Worm (Caenorhabditis elegans) whole organism, L3 larva: ENCODE data around the gene rmd-2.
A peak's percentile ranks its signal among the peaks of the same experiment; 100 is the strongest.

Experiments used
- R02D3.7 ChIP-seq: fragments of 150-350 bp; optimal IDR thresholded peaks from 2 replicates; lab custom pipeline; 2014; ENCODE audit warnings: missing biosample characterization, missing genetic modification characterization
- ZK546.5 ChIP-seq: sonication (generic microtip); optimal IDR thresholded peaks from 2 replicates; lab custom pipeline; 2017; ENCODE audit warnings: missing biosample characterization, missing genetic modification characterization
- aly-2 ChIP-seq: fragments of 150-350 bp; optimal IDR thresholded peaks from 2 replicates; lab custom pipeline; 2014; ENCODE audit warnings: missing biosample characterization, missing genetic modification characterization
- ceh-16 ChIP-seq: sonication (generic microtip); optimal IDR thresholded peaks from 2 replicates; lab custom pipeline; 2017; ENCODE audit warnings: missing biosample characterization, missing genetic modification characterization
- ceh-28 ChIP-seq: fragments of 150-350 bp; optimal IDR thresholded peaks from 2 replicates; lab custom pipeline; 2014; ENCODE audit warnings: missing biosample characterization, missing genetic modification reagents, missing genetic modification characterization
- ceh-82 ChIP-seq: fragments of 150-350 bp; optimal IDR thresholded peaks from 2 replicates; lab custom pipeline; 2014; ENCODE audit warnings: missing biosample characterization, missing genetic modification characterization
- ceh-9 ChIP-seq: sonication (generic microtip); optimal IDR thresholded peaks from 2 replicates; lab custom pipeline; 2018; ENCODE audit warnings: missing biosample characterization, missing genetic modification characterization
- egl-27 ChIP-seq: sonication (generic microtip); optimal IDR thresholded peaks from 4 replicates; lab custom pipeline; 2017; ENCODE audit warnings: missing biosample characterization, missing genetic modification reagents, missing genetic modification characterization
- egl-5 ChIP-seq: fragments of 150-350 bp; optimal IDR thresholded peaks from 2 replicates; lab custom pipeline; 2017; ENCODE audit warnings: missing biosample characterization, missing genetic modification reagents, missing genetic modification characterization, inconsistent platforms
- elt-1 ChIP-seq: fragments of 150-350 bp; optimal IDR thresholded peaks from 2 replicates; lab custom pipeline; 2014; ENCODE audit warnings: missing biosample characterization, missing genetic modification characterization
- elt-3 ChIP-seq, 3 experiments: fragments of 150-350 bp in 1 of 3; sonication (generic microtip) in 2 of 3; optimal IDR thresholded peaks; 2 replicates in 2 of 3; 4 replicates in 1 of 3; lab custom pipeline; 2014 to 2017; ENCODE audit warnings: missing biosample characterization in 3 of 3, missing genetic modification characterization in 3 of 3
- fkh-10 ChIP-seq: sonication (generic microtip); optimal IDR thresholded peaks from 2 replicates; lab custom pipeline; 2017; ENCODE audit warnings: missing biosample characterization, missing genetic modification reagents, missing genetic modification characterization
- fkh-2 ChIP-seq: fragments of 150-350 bp; optimal IDR thresholded peaks from 2 replicates; lab custom pipeline; 2014; ENCODE audit warnings: missing biosample characterization, missing genetic modification reagents, missing genetic modification characterization
- fos-1 ChIP-seq: fragments of 150-350 bp; optimal IDR thresholded peaks from 2 replicates; lab custom pipeline; 2014; ENCODE audit warnings: missing biosample characterization, missing genetic modification characterization
- hmg-11 ChIP-seq: sonication (generic microtip); optimal IDR thresholded peaks from 2 replicates; lab custom pipeline; 2016; ENCODE audit warnings: missing genetic modification characterization, missing compliant biosample characterization
- jun-1 ChIP-seq: fragments of 150-350 bp; optimal IDR thresholded peaks from 2 replicates; lab custom pipeline; 2014; ENCODE audit warnings: missing biosample characterization, missing genetic modification reagents, missing genetic modification characterization
- lin-15B ChIP-seq: fragments of 150-350 bp; optimal IDR thresholded peaks from 2 replicates; lab custom pipeline; 2014; ENCODE audit warnings: missing biosample characterization, missing genetic modification characterization
- lin-39 ChIP-seq: fragments of 150-350 bp; optimal IDR thresholded peaks from 2 replicates; lab custom pipeline; 2018; ENCODE audit warnings: missing biosample characterization, missing genetic modification reagents, missing genetic modification characterization
- lsy-12 ChIP-seq: sonication (generic microtip); optimal IDR thresholded peaks from 2 replicates; lab custom pipeline; 2016; ENCODE audit warnings: mild to moderate bottlenecking, missing genetic modification characterization, missing compliant biosample characterization
- mdl-1 ChIP-seq: fragments of 150-350 bp; optimal IDR thresholded peaks from 2 replicates; lab custom pipeline; 2014; ENCODE audit warnings: missing biosample characterization, missing genetic modification characterization
- mml-1 ChIP-seq: fragments of 150-350 bp; sonication (generic microtip); optimal IDR thresholded peaks from 3 replicates; lab custom pipeline; 2014; ENCODE audit warnings: missing biosample characterization, missing genetic modification characterization
- nfya-1 ChIP-seq: sonication (generic microtip); optimal IDR thresholded peaks from 2 replicates; lab custom pipeline; 2017; ENCODE audit warnings: missing genetic modification characterization, mild to moderate bottlenecking, missing compliant biosample characterization, antibody characterized with exemption, moderate library complexity; ENCODE audit not compliant: insufficient read depth
- nhr-11 ChIP-seq: fragments of 150-350 bp; optimal IDR thresholded peaks from 2 replicates; lab custom pipeline; 2014; ENCODE audit warnings: missing biosample characterization, missing genetic modification characterization
- nhr-237 ChIP-seq: fragments of 150-350 bp; optimal IDR thresholded peaks from 2 replicates; lab custom pipeline; 2014; ENCODE audit warnings: missing biosample characterization, missing genetic modification characterization
- nhr-25 ChIP-seq: sonication (generic microtip); optimal IDR thresholded peaks from 2 replicates; lab custom pipeline; 2017; ENCODE audit warnings: missing biosample characterization, missing genetic modification characterization
- nhr-43 ChIP-seq: sonication (generic microtip); optimal IDR thresholded peaks from 2 replicates; lab custom pipeline; 2016; ENCODE audit warnings: mild to moderate bottlenecking, missing genetic modification characterization, missing compliant biosample characterization; ENCODE audit not compliant: poor library complexity, severe bottlenecking
- nhr-67 ChIP-seq: fragments of 150-350 bp; optimal IDR thresholded peaks from 2 replicates; lab custom pipeline; 2014; ENCODE audit warnings: missing biosample characterization, missing genetic modification characterization
- nhr-76 ChIP-seq: fragments of 150-350 bp; sonication (generic microtip); optimal IDR thresholded peaks from 5 replicates; lab custom pipeline; 2014; ENCODE audit warnings: missing biosample characterization, missing genetic modification characterization
- pha-4 ChIP-seq: fragments of 150-350 bp; optimal IDR thresholded peaks from 2 replicates; lab custom pipeline; 2014; ENCODE audit warnings: missing biosample characterization, missing genetic modification reagents, missing genetic modification characterization
- pqm-1 ChIP-seq: fragments of 150-350 bp; optimal IDR thresholded peaks from 2 replicates; lab custom pipeline; 2017; ENCODE audit warnings: missing biosample characterization, missing genetic modification characterization, inconsistent platforms
- sea-2 ChIP-seq: fragments of 150-350 bp; sonication (generic microtip); optimal IDR thresholded peaks from 4 replicates; lab custom pipeline; 2014; ENCODE audit warnings: missing biosample characterization, missing genetic modification reagents, missing genetic modification characterization
- skn-1 ChIP-seq: fragments of 150-350 bp; optimal IDR thresholded peaks from 2 replicates; lab custom pipeline; 2014; ENCODE audit warnings: missing biosample characterization, missing genetic modification characterization
- snpc-4 ChIP-seq: fragments of 150-350 bp; optimal IDR thresholded peaks from 2 replicates; lab custom pipeline; 2014; ENCODE audit warnings: missing biosample characterization, missing genetic modification characterization
- tbx-2 ChIP-seq: sonication (generic microtip); optimal IDR thresholded peaks from 2 replicates; lab custom pipeline; 2016; ENCODE audit warnings: mild to moderate bottlenecking, missing genetic modification characterization, missing compliant biosample characterization
- unc-62 ChIP-seq: fragments of 150-350 bp; sonication (generic microtip); optimal IDR thresholded peaks from 4 replicates; lab custom pipeline; 2014; ENCODE audit warnings: missing biosample characterization, missing genetic modification reagents, missing genetic modification characterization
- zag-1 ChIP-seq: fragments of 150-350 bp; optimal IDR thresholded peaks from 2 replicates; lab custom pipeline; 2014; ENCODE audit warnings: missing biosample characterization, missing genetic modification characterization
- ztf-4 ChIP-seq: fragments of 150-350 bp; optimal IDR thresholded peaks from 2 replicates; lab custom pipeline; 2014; ENCODE audit warnings: missing biosample characterization, missing genetic modification characterization

Gene rmd-2

DNA sequence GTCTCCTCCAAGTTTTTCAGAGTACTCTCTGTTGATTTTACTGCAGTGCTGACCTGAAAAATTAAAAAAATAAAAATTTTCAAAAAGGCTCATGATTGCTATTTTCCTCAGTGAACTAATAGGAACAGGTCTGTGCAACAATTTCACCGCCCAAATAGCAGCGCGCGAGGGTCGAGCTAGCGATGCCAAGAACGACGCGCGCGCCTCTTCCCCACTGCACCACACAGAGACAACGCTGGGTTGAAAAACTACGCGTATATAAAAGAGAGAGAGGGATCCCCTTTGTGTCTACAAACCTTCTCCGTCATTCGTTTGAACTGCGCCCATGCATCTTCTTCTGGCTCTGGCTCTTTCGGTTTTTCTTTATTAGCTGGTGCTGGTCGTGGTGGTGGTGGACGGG lies 16.0 kb downstream of the rmd-2 start (continued):
- TF ChIP-seq mml-1 (tag; lab: Kevin White, UChicago) (no peak), R02D3.7 (tag; lab: Kevin White, UChicago) (peak; percentile 11), elt-3 (tag; optimal IDR thresholded peaks at IDR 0.05; lab: Kevin White, UChicago) (no peak), tbx-2 (tag; lab: Kevin White, UChicago) (peak; percentile 67), ceh-28 (tag; lab: Kevin White, UChicago) (no peak), lsy-12 (tag; lab: Kevin White, UChicago) (peak; percentile 61), lin-39 (peak; percentile 90), snpc-4 (tag; lab: Kevin White, UChicago) (peak; percentile 22), nfya-1 (tag; lab: Kevin White, UChicago) (peak; percentile 70), pqm-1 (tag; lab: Kevin White, UChicago) (no peak), mdl-1 (tag; lab: Kevin White, UChicago) (no peak), elt-1 (tag; lab: Kevin White, UChicago) (no peak), jun-1 (tag; lab: Kevin White, UChicago) (peak; percentile 2), aly-2 (no peak), hmg-11 (peak; percentile 79), ztf-4 (tag; lab: Kevin White, UChicago) (peak; percentile 76), sea-2 (no peak), ceh-16 (tag; lab: Kevin White, UChicago) (peak; percentile 9), pha-4 (tag; lab: Kevin White, UChicago) (no peak), nhr-237 (no peak), nhr-76 (tag; lab: Kevin White, UChicago) (no peak), lin-15B (tag; lab: Kevin White, UChicago) (peak; percentile 21), nhr-43 (tag; lab: Kevin White, UChicago) (peak; percentile 62), fkh-2 (no peak), nhr-25 (tag; lab: Kevin White, UChicago) (no peak), nhr-67 (tag; lab: Kevin White, UChicago) (no peak), egl-5 (peak; percentile 59), skn-1 (tag; lab: Kevin White, UChicago) (peak; percentile 2), fkh-10 (no peak)

DNA sequence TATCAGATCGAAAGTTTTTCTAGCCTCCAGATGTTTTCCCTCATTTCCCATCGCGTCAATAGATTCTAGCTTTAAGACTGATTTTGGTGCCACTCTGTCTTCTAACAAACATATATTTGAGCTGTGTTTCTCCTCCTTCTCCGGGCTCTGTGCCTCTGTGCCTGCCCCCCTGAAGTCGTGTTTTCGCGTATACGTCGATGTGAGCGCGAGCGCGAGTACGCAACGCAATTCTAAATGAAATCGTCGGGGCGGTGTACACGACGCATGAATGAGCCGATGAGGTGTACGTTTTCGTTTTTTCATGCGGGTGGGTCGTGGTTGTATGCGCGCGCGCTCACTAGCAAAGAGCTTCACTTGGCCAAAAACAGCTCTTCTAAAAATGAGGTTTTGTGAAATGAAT lies 20.2 kb downstream of the rmd-2 start:
- TF ChIP-seq nhr-43 (tag; lab: Kevin White, UChicago) = no peak
- no peak for TF ChIP-seq lin-39
- no peak for TF ChIP-seq fos-1 (tag; lab: Kevin White, UChicago)
- no peak for TF ChIP-seq ztf-4 (tag; lab: Kevin White, UChicago)
- no peak for TF ChIP-seq nfya-1 (tag; lab: Kevin White, UChicago)
- TF ChIP-seq nhr-11 = no peak
- TF ChIP-seq mml-1 (tag; lab: Kevin White, UChicago) = no peak
- no peak for TF ChIP-seq egl-5
- TF ChIP-seq lin-15B (tag; lab: Kevin White, UChicago) = no peak
- TF ChIP-seq pqm-1 (tag; lab: Kevin White, UChicago) = no peak
- no peak for TF ChIP-seq ceh-82 (tag; lab: Kevin White, UChicago)
- no peak for TF ChIP-seq zag-1 (tag; lab: Kevin White, UChicago)
- TF ChIP-seq nhr-67 (tag; lab: Kevin White, UChicago) = no peak
- no peak for TF ChIP-seq egl-27 (tag; lab: Kevin White, UChicago)
- no peak for TF ChIP-seq ZK546.5 (tag; lab: Kevin White, UChicago)
- TF ChIP-seq ceh-28 (tag; lab: Kevin White, UChicago) = no peak
- no peak for TF ChIP-seq pha-4 (tag; lab: Kevin White, UChicago)
- no peak for TF ChIP-seq ceh-9 (tag; lab: Kevin White, UChicago)

ce11 chrV:9964152-9964785 lies 21.8 kb downstream of the rmd-2 start:
- TF ChIP-seq fkh-2 (no peak), nfya-1 (tag; lab: Kevin White, UChicago) (peak; percentile 5), snpc-4 (tag; lab: Kevin White, UChicago) (no peak), elt-1 (tag; lab: Kevin White, UChicago) (no peak), unc-62 (GFP tag; lab: Kevin White, UChicago) (no peak), lin-39 (peak; percentile 61), elt-3 (tag; optimal IDR thresholded peaks at IDR 0.05; lab: Kevin White, UChicago) (no peak), sea-2 (no peak), ztf-4 (tag; lab: Kevin White, UChicago) (no peak)
